Worm (Caenorhabditis elegans) whole organism, L1 larva: Measurements from ENCODE around the gene skr-19.

Experiments used
- C16A3.4 ChIP-seq: fragments of 150-350 bp; optimal IDR thresholded peaks from 2 replicates; lab custom pipeline; 2014; ENCODE audit warnings: missing biosample characterization, missing genetic modification characterization
- C34B4.2 ChIP-seq: sonication (generic microtip); optimal IDR thresholded peaks from 2 replicates; lab custom pipeline; 2017; ENCODE audit warnings: mild to moderate bottlenecking, missing genetic modification characterization, missing compliant biosample characterization
- F16B12.6 ChIP-seq: fragments of 150-350 bp; optimal IDR thresholded peaks from 2 replicates; lab custom pipeline; 2014; ENCODE audit warnings: missing biosample characterization, missing genetic modification characterization
- Y116A8C.19 ChIP-seq: sonication (generic microtip); optimal IDR thresholded peaks from 2 replicates; lab custom pipeline; 2016; ENCODE audit warnings: missing compliant biosample characterization, missing genetic modification characterization, borderline replicate concordance
- alr-1 ChIP-seq: fragments of 200-800 bp; sonication (Bioruptor generic); optimal IDR thresholded peaks from 2 replicates; lab custom pipeline; 2018; ENCODE audit warnings: borderline replicate concordance, mild to moderate bottlenecking, missing genetic modification characterization, missing compliant biosample characterization
- ceh-63 ChIP-seq: fragments of 200-800 bp; sonication (Bioruptor generic); optimal IDR thresholded peaks from 2 replicates; lab custom pipeline; 2018; ENCODE audit warnings: mild to moderate bottlenecking, missing genetic modification characterization, missing compliant biosample characterization
- ceh-8 ChIP-seq: fragments of 200-800 bp; sonication (Bioruptor generic); optimal IDR thresholded peaks from 2 replicates; lab custom pipeline; 2018; ENCODE audit warnings: mild to moderate bottlenecking, missing genetic modification characterization, moderate library complexity, missing compliant biosample characterization
- ceh-88 ChIP-seq: fragments of 200-800 bp; sonication (Bioruptor generic); IDR thresholded peaks from 2 replicates; pipeline ENCODE4 v1.3.6; 2022; ENCODE audit warnings: missing genetic modification characterization, missing compliant biosample characterization
- ceh-90 ChIP-seq: sonication (generic microtip); optimal IDR thresholded peaks from 2 replicates; lab custom pipeline; 2016; ENCODE audit warnings: missing genetic modification characterization, missing compliant biosample characterization
- ces-1 ChIP-seq: fragments of 150-350 bp; optimal IDR thresholded peaks from 2 replicates; lab custom pipeline; 2014; ENCODE audit warnings: missing biosample characterization, missing genetic modification reagents, missing genetic modification characterization
- dpl-1 ChIP-seq, 3 experiments: fragments of 150-350 bp in 2 of 3; sonication (generic microtip) in 1 of 3; optimal IDR thresholded peaks; 2 replicates each; lab custom pipeline; 2014 to 2017; ENCODE audit warnings: missing biosample characterization in 3 of 3, missing genetic modification characterization in 3 of 3, missing genetic modification reagents in 3 of 3
- efl-3 ChIP-seq: fragments of 200-800 bp; sonication (Bioruptor generic); optimal IDR thresholded peaks from 2 replicates; lab custom pipeline; 2018; ENCODE audit warnings: mild to moderate bottlenecking, missing genetic modification characterization, missing compliant biosample characterization
- elt-2 ChIP-seq: sonication (generic microtip); optimal IDR thresholded peaks from 2 replicates; lab custom pipeline; 2016; ENCODE audit warnings: missing genetic modification characterization, mild to moderate bottlenecking, inconsistent platforms, missing compliant biosample characterization, missing genetic modification reagents
- elt-3 ChIP-seq, 6 experiments: fragments of 150-350 bp in 1 of 6; sonication (generic microtip); optimal IDR thresholded peaks; 2 replicates each; lab custom pipeline; 2017 to 2018; ENCODE audit warnings: missing biosample characterization in 6 of 6, missing genetic modification characterization in 6 of 6, inconsistent platforms in 1 of 6
- ets-5 ChIP-seq: fragments of 200-800 bp; sonication (Bioruptor generic); IDR thresholded peaks from 2 replicates; pipeline ENCODE4 v1.3.6; 2022; ENCODE audit warnings: missing genetic modification characterization, missing compliant biosample characterization
- fkh-4 ChIP-seq: sonication (generic microtip); optimal IDR thresholded peaks from 2 replicates; lab custom pipeline; 2016; ENCODE audit warnings: missing compliant biosample characterization, missing genetic modification characterization, borderline replicate concordance
- fkh-8 ChIP-seq: sonication (generic microtip); optimal IDR thresholded peaks from 2 replicates; lab custom pipeline; 2016; ENCODE audit warnings: mild to moderate bottlenecking, missing genetic modification characterization, missing compliant biosample characterization
- fos-1 ChIP-seq: fragments of 150-350 bp; optimal IDR thresholded peaks from 2 replicates; lab custom pipeline; 2014; ENCODE audit warnings: missing biosample characterization, missing genetic modification characterization
- grh-1 ChIP-seq: fragments of 200-800 bp; sonication (Bioruptor generic); IDR thresholded peaks from 2 replicates; pipeline ENCODE4 v1.3.6; 2022; ENCODE audit warnings: missing genetic modification reagents, missing genetic modification characterization, missing compliant biosample characterization
- hlh-17 ChIP-seq: fragments of 200-800 bp; sonication (Bioruptor generic); optimal IDR thresholded peaks from 2 replicates; lab custom pipeline; 2018; ENCODE audit warnings: missing genetic modification characterization, mild to moderate bottlenecking, missing compliant biosample characterization, moderate library complexity, borderline replicate concordance
- isw-1 ChIP-seq: fragments of 200-800 bp; sonication (Bioruptor generic); IDR thresholded peaks from 2 replicates; pipeline ENCODE4 v1.3.6; 2022; ENCODE audit warnings: missing genetic modification characterization, missing compliant biosample characterization
- jun-1 ChIP-seq: fragments of 150-350 bp; optimal IDR thresholded peaks from 2 replicates; lab custom pipeline; 2014; ENCODE audit warnings: missing biosample characterization, missing genetic modification reagents, missing genetic modification characterization
- lin-14 ChIP-seq: fragments of 200-800 bp; sonication (Bioruptor generic); optimal IDR thresholded peaks from 2 replicates; lab custom pipeline; 2018; ENCODE audit warnings: mild to moderate bottlenecking, missing genetic modification characterization, moderate library complexity, missing compliant biosample characterization
- lin-35 ChIP-seq, 2 experiments: fragments of 150-350 bp; optimal IDR thresholded peaks; 2 replicates each; lab custom pipeline; 2014; ENCODE audit warnings: missing biosample characterization in 2 of 2, missing genetic modification characterization in 2 of 2, missing genetic modification reagents in 2 of 2
- lir-3 ChIP-seq: sonication (generic microtip); optimal IDR thresholded peaks from 2 replicates; lab custom pipeline; 2016; ENCODE audit warnings: mild to moderate bottlenecking, missing genetic modification characterization, moderate library complexity, missing compliant biosample characterization; ENCODE audit not compliant: poor library complexity
- lsy-2 ChIP-seq, 2 experiments: fragments of 150-350 bp; optimal IDR thresholded peaks; 2 replicates each; lab custom pipeline; 2014; ENCODE audit warnings: missing biosample characterization in 2 of 2, missing genetic modification characterization in 2 of 2
- mef-2 ChIP-seq: fragments of 150-350 bp; optimal IDR thresholded peaks from 2 replicates; lab custom pipeline; 2014; ENCODE audit warnings: missing biosample characterization, missing genetic modification characterization
- nhr-11 ChIP-seq: fragments of 150-350 bp; optimal IDR thresholded peaks from 2 replicates; lab custom pipeline; 2014; ENCODE audit warnings: missing biosample characterization, missing genetic modification characterization
- nhr-12 ChIP-seq: sonication (generic microtip); optimal IDR thresholded peaks from 2 replicates; lab custom pipeline; 2017; ENCODE audit warnings: missing biosample characterization, missing genetic modification characterization
- nhr-19 ChIP-seq: fragments of 200-800 bp; sonication (Bioruptor generic); conservative IDR thresholded peaks from 2 replicates; pipeline ENCODE4 v1.3.6; 2022; ENCODE audit warnings: missing genetic modification characterization, missing compliant biosample characterization
- nhr-71 ChIP-seq: sonication (generic microtip); optimal IDR thresholded peaks from 2 replicates; lab custom pipeline; 2016; ENCODE audit warnings: mild to moderate bottlenecking, missing genetic modification characterization, moderate library complexity, missing compliant biosample characterization
- nhr-76 ChIP-seq: sonication (generic microtip); optimal IDR thresholded peaks from 2 replicates; lab custom pipeline; 2017; ENCODE audit warnings: missing biosample characterization, missing genetic modification characterization
- nhr-85 ChIP-seq: sonication (generic microtip); peaks from one replicate; lab custom pipeline; 2016; ENCODE audit warnings: missing genetic modification characterization, inconsistent platforms, missing compliant biosample characterization
- skn-1 ChIP-seq: fragments of 150-350 bp; optimal IDR thresholded peaks from 2 replicates; lab custom pipeline; 2014; ENCODE audit warnings: missing biosample characterization, missing genetic modification characterization
- snpc-4 ChIP-seq: fragments of 150-350 bp; optimal IDR thresholded peaks from 2 replicates; lab custom pipeline; 2014; ENCODE audit warnings: missing biosample characterization, missing genetic modification characterization
- swsn-7 ChIP-seq: sonication (generic microtip); optimal IDR thresholded peaks from 2 replicates; lab custom pipeline; 2016; ENCODE audit warnings: missing genetic modification characterization, missing compliant biosample characterization
- unc-30 ChIP-seq: sonication (generic microtip); optimal IDR thresholded peaks from 2 replicates; lab custom pipeline; 2017; ENCODE audit warnings: missing biosample characterization, missing genetic modification characterization
- unc-62 ChIP-seq: fragments of 150-350 bp; optimal IDR thresholded peaks from 2 replicates; lab custom pipeline; 2014; ENCODE audit warnings: missing biosample characterization, missing genetic modification reagents, missing genetic modification characterization
- unc-86 ChIP-seq: sonication (generic microtip); optimal IDR thresholded peaks from 2 replicates; lab custom pipeline; 2016; ENCODE audit warnings: missing genetic modification characterization, missing compliant biosample characterization
- unc-98 ChIP-seq: fragments of 200-800 bp; sonication (Bioruptor generic); IDR thresholded peaks from 2 replicates; pipeline ENCODE4 v1.3.6; 2022; ENCODE audit warnings: missing genetic modification characterization, missing compliant biosample characterization
- ztf-4 ChIP-seq: fragments of 150-350 bp; optimal IDR thresholded peaks from 2 replicates; lab custom pipeline; 2014; ENCODE audit warnings: missing biosample characterization, missing genetic modification characterization

Gene skr-19

ce11 chrX:13250163-13250562, 25.7 kb upstream of the skr-19 start (continued):
- TF ChIP-seq elt-2 (tag; lab: Kevin White, UChicago) (peak; percentile 76), F16B12.6 (tag; lab: Kevin White, UChicago) (no peak), fkh-4 (tag; lab: Kevin White, UChicago) (no peak), nhr-11 (tag; lab: Kevin White, UChicago) (no peak), nhr-85 (tag; lab: Kevin White, UChicago) (peak; percentile 95), swsn-7 (tag; lab: Kevin White, UChicago) (peak; percentile 25), unc-30 (no peak), nhr-76 (tag; lab: Kevin White, UChicago) (no peak), skn-1 (tag; lab: Kevin White, UChicago) (no peak), ztf-4 (no peak), alr-1 (tag; lab: Kevin White, UChicago) (no peak), C34B4.2 (tag; lab: Kevin White, UChicago) (no peak), isw-1 (GFP tag; lab: Robert Waterston, UW) (no peak), mef-2 (tag; lab: Kevin White, UChicago) (no peak), unc-62 (GFP tag; lab: Kevin White, UChicago) (no peak), fkh-8 (tag; lab: Kevin White, UChicago) (no peak), lin-14 (GFP tag; lab: Kevin White, UChicago) (peak; percentile 85), Y116A8C.19 (tag; lab: Kevin White, UChicago) (no peak), efl-3 (GFP tag; lab: Kevin White, UChicago) (no peak), unc-98 (GFP tag; lab: Robert Waterston, UW) (no peak), lsy-2 (tag; optimal IDR thresholded peaks at IDR 0.05; lab: Kevin White, UChicago) (peak in 1 of 2 experiments; percentile 30), grh-1 (GFP tag; lab: Robert Waterston, UW) (0 out of 2 replicates have a peak, but pooled peaks have one; percentile 7), ceh-90 (no peak), unc-86 (tag; lab: Kevin White, UChicago) (no peak), jun-1 (tag; lab: Kevin White, UChicago) (no peak), ceh-8 (GFP tag; lab: Kevin White, UChicago) (no peak), lir-3 (tag; lab: Kevin White, UChicago) (no peak), hlh-17 (GFP tag; lab: Kevin White, UChicago) (no peak), ets-5 (no peak), fos-1 (tag; lab: Kevin White, UChicago) (no peak), lin-35 (GFP tag; optimal IDR thresholded peaks at IDR 0.05; lab: Kevin White, UChicago) (peak in 1 of 2 experiments; percentile 64), ceh-88 (GFP tag; lab: Robert Waterston, UW) (no peak), nhr-71 (tag; lab: Kevin White, UChicago) (peak; percentile 74), ces-1 (GFP tag; lab: Kevin White, UChicago) (no peak)

- TF ChIP-seq fkh-8 (tag; lab: Kevin White, UChicago) (peak; percentile 39), nhr-19 (GFP tag; lab: Robert Waterston, UW) (no peak), nhr-12 (tag; lab: Kevin White, UChicago) (no peak), dpl-1 (GFP tag; optimal IDR thresholded peaks at IDR 0.05; lab: Kevin White, UChicago) (no peak), lir-3 (tag; lab: Kevin White, UChicago) (no peak), nhr-71 (tag; lab: Kevin White, UChicago) (peak; percentile 4), ceh-63 (GFP tag; lab: Kevin White, UChicago) (no peak), C16A3.4 (no peak), snpc-4 (tag; lab: Kevin White, UChicago) (no peak), hlh-17 (GFP tag; lab: Kevin White, UChicago) (no peak), elt-3 (tag; optimal IDR thresholded peaks at IDR 0.05; lab: Kevin White, UChicago) (no peak)
Measured at ce11 chrX:13249102-13249501, 24.6 kb upstream of the skr-19 start.
